Worm (Caenorhabditis elegans): ENCODE results near the gene cdh-4.

ce11 chrIII:4487271-4487670, 32.9 kb upstream of the cdh-4 start:
- TF ChIP-seq unc-62 (GFP tag; optimal IDR thresholded peaks at IDR 0.05 in 1 of 2) (no peak), unc-62 (tag; optimal IDR thresholded peaks at IDR 0.05) (no peak), nhr-28 (tag; optimal IDR thresholded peaks at IDR 0.05) (no peak), lin-13 (GFP tag; optimal IDR thresholded peaks at IDR 0.05) (no peak), duxl-1 (tag; optimal IDR thresholded peaks at IDR 0.05; ENCODE audit: poor library complexity) (no peak), snpc-4 (tag; optimal IDR thresholded peaks at IDR 0.05) (no peak), nhr-6 (tag; optimal IDR thresholded peaks at IDR 0.05) (no peak), aly-2 (tag; optimal IDR thresholded peaks at IDR 0.05) (no peak)

All from whole organism, L4 larva.